In genomic region chr3R:17077968-17078417, dm6 we compare ENCODE assay signal across 1 fruit fly cellular context.
TF ChIP-seq lines count a peak whose summit lies in the region.

No protein-coding gene starts in this region.

TF ChIP-seq in whole organism, embryonic, 481 proteins besides CTCF, POLR2A, EP300 and RAD21 (continued from another document and continues in another):
- TF ChIP-seq CoRest (tag; optimal IDR thresholded peaks at IDR 0.05; lab: Kevin White, UChicago) (no peak), CG33213 (GFP tag; optimal IDR thresholded peaks at IDR 0.05; lab: Kevin White, UChicago) (no peak), inv (GFP tag; IDR thresholded peaks at IDR 0.05; lab: Robert Waterston, UW; ENCODE audit: partially characterized antibody) (no peak), CG1024 (GFP tag; IDR thresholded peaks at IDR 0.05; lab: Robert Waterston, UW) (no peak), unc-4 (GFP tag; IDR thresholded peaks at IDR 0.05; lab: Robert Waterston, UW; ENCODE audit: partially characterized antibody) (peak; percentile 20; the same call in 1 of the 2 replicates), ind (GFP tag; optimal IDR thresholded peaks at IDR 0.05; lab: Kevin White, UChicago) (no peak), CG18011 (GFP tag; optimal IDR thresholded peaks at IDR 0.05; lab: Kevin White, UChicago) (no peak), slp2 (GFP tag; optimal IDR thresholded peaks at IDR 0.05; lab: Kevin White, UChicago) (no peak), CG4730 (GFP tag; IDR thresholded peaks at IDR 0.05; lab: Robert Waterston, UW) (no peak), MBD-R2 (GFP tag; IDR thresholded peaks at IDR 0.05; lab: Robert Waterston, UW) (no peak; the same call in 1 of the 2 replicates), CG14050 (GFP tag; IDR thresholded peaks at IDR 0.05; lab: Robert Waterston, UW) (no peak), ems (GFP tag; optimal IDR thresholded peaks at IDR 0.05; lab: Kevin White, UChicago) (no peak), CG8290 (GFP tag; optimal IDR thresholded peaks at IDR 0.05; lab: Kevin White, UChicago) (no peak), CG8290 (tag; optimal IDR thresholded peaks at IDR 0.05; lab: Kevin White, UChicago) (peak in 1 of 2 experiments; percentile 37), en (GFP tag; optimal IDR thresholded peaks at IDR 0.05; lab: Kevin White, UChicago) (no peak), tna (GFP tag; IDR thresholded peaks at IDR 0.05; lab: Robert Waterston, UW; ENCODE audit: partially characterized antibody) (peak; percentile 36; the same call in 1 of the 2 replicates), dmrt99B (tag; optimal IDR thresholded peaks at IDR 0.05; lab: Kevin White, UChicago) (no peak), Dbx (GFP tag; IDR thresholded peaks at IDR 0.05; lab: Robert Waterston, UW) (peak; percentile 39; the same call in 1 of the 3 replicates), CG10209 (GFP tag; optimal IDR thresholded peaks at IDR 0.05; lab: Kevin White, UChicago) (no peak), Hr3 (GFP tag; optimal IDR thresholded peaks at IDR 0.05; lab: Kevin White, UChicago) (no peak), p53 (GFP tag; optimal IDR thresholded peaks at IDR 0.05; lab: Kevin White, UChicago) (no peak), wdn (GFP tag; IDR thresholded peaks at IDR 0.05; lab: Robert Waterston, UW) (no peak), Neu2 (GFP tag; optimal IDR thresholded peaks at IDR 0.05; lab: Kevin White, UChicago; ENCODE audit: borderline replicate concordance) (no peak), Ptx1 (GFP tag; IDR thresholded peaks at IDR 0.05; lab: Robert Waterston, UW) (no peak), trh (GFP tag; optimal IDR thresholded peaks at IDR 0.05; lab: Kevin White, UChicago) (no peak), Hsf (GFP tag; optimal IDR thresholded peaks at IDR 0.05; lab: Kevin White, UChicago) (no peak), CG8089 (GFP tag; optimal IDR thresholded peaks at IDR 0.05; lab: Kevin White, UChicago) (no peak), CG1233 (GFP tag; optimal IDR thresholded peaks at IDR 0.05; lab: Kevin White, UChicago) (peak; percentile 29), Oaz (GFP tag; IDR thresholded peaks at IDR 0.05; lab: Robert Waterston, UW) (no peak), CG12104 (GFP tag; optimal IDR thresholded peaks at IDR 0.05; lab: Kevin White, UChicago) (no peak), Xrp1 (GFP tag; IDR thresholded peaks at IDR 0.05; lab: Robert Waterston, UW) (no peak), ro (GFP tag; IDR thresholded peaks at IDR 0.05; lab: Robert Waterston, UW) (no peak), CG16863 (GFP tag; optimal IDR thresholded peaks at IDR 0.05; lab: Kevin White, UChicago) (no peak), mirr (GFP tag; optimal IDR thresholded peaks at IDR 0.05; lab: Kevin White, UChicago) (peak; percentile 86), CG9215 (GFP tag; IDR thresholded peaks at IDR 0.05; lab: Robert Waterston, UW) (no peak), CG13894 (tag; optimal IDR thresholded peaks at IDR 0.05; lab: Kevin White, UChicago) (peak; percentile 70), NK7.1 (GFP tag; optimal IDR thresholded peaks at IDR 0.05; lab: Kevin White, UChicago) (no peak), CG17186 (GFP tag; optimal IDR thresholded peaks at IDR 0.05; lab: Kevin White, UChicago) (no peak), CG9727 (GFP tag; optimal IDR thresholded peaks at IDR 0.05; lab: Kevin White, UChicago) (no peak), CG13296 (GFP tag; optimal IDR thresholded peaks at IDR 0.05; lab: Kevin White, UChicago) (no peak), CG6254 (GFP tag; optimal IDR thresholded peaks at IDR 0.05; lab: Kevin White, UChicago) (no peak), CG8478 (optimal IDR thresholded peaks at IDR 0.05; lab: Kevin White, UChicago) (no peak), dan (GFP tag; IDR thresholded peaks at IDR 0.05; lab: Robert Waterston, UW) (no peak), CG12236 (GFP tag; optimal IDR thresholded peaks at IDR 0.05; lab: Kevin White, UChicago) (no peak), run (tag; optimal IDR thresholded peaks at IDR 0.05; lab: Kevin White, UChicago) (no peak), fru (optimal IDR thresholded peaks at IDR 0.05; lab: Kevin White, UChicago) (no peak), nerfin-1 (tag; optimal IDR thresholded peaks at IDR 0.05; lab: Kevin White, UChicago) (no peak), zen (tag; optimal IDR thresholded peaks at IDR 0.05; lab: Kevin White, UChicago) (no peak), CG17385 (GFP tag; optimal IDR thresholded peaks at IDR 0.05; lab: Kevin White, UChicago) (no peak), schlank (tag; optimal IDR thresholded peaks at IDR 0.05; lab: Kevin White, UChicago) (no peak), crc (GFP tag; optimal IDR thresholded peaks at IDR 0.05; lab: Kevin White, UChicago) (no peak), pfk (GFP tag; optimal IDR thresholded peaks at IDR 0.05; lab: Kevin White, UChicago) (no peak), CG12391 (tag; optimal IDR thresholded peaks at IDR 0.05; lab: Kevin White, UChicago) (no peak), esg (GFP tag; conservative IDR thresholded peaks at IDR 0.05; lab: Robert Waterston, UW) (no peak), Dll (GFP tag; IDR thresholded peaks at IDR 0.05; lab: Robert Waterston, UW; ENCODE audit: partially characterized antibody) (no peak), CG2116 (GFP tag; optimal IDR thresholded peaks at IDR 0.05; lab: Kevin White, UChicago) (no peak), Atf-2 (GFP tag; optimal IDR thresholded peaks at IDR 0.05; lab: Kevin White, UChicago) (no peak), ken (GFP tag; IDR thresholded peaks at IDR 0.05; lab: Robert Waterston, UW) (no peak), Ravus (GFP tag; IDR thresholded peaks at IDR 0.05; lab: Robert Waterston, UW) (no peak), BEAF-32 (GFP tag; optimal IDR thresholded peaks at IDR 0.05; lab: Kevin White, UChicago) (no peak), CG8765 (GFP tag; IDR thresholded peaks at IDR 0.05; lab: Robert Waterston, UW) (no peak), CG30403 (GFP tag; optimal IDR thresholded peaks at IDR 0.05; lab: Kevin White, UChicago) (no peak), so (GFP tag; IDR thresholded peaks at IDR 0.05; lab: Robert Waterston, UW) (peak; percentile 12; the same call in 1 of the 3 replicates), CG3281 (GFP tag; optimal IDR thresholded peaks at IDR 0.05; lab: Kevin White, UChicago) (peak; percentile 17), sens (GFP tag; lab: Kevin White, UChicago) (no peak), CG17612 (GFP tag; IDR thresholded peaks at IDR 0.05; lab: Robert Waterston, UW) (no peak), Deaf1 (tag; optimal IDR thresholded peaks at IDR 0.05; lab: Kevin White, UChicago) (no peak), CG8388 (GFP tag; optimal IDR thresholded peaks at IDR 0.05; lab: Kevin White, UChicago) (no peak), maf-S (GFP tag; optimal IDR thresholded peaks at IDR 0.05; lab: Kevin White, UChicago) (no peak), CG6689 (GFP tag; IDR thresholded peaks at IDR 0.05; lab: Robert Waterston, UW) (no peak), GATAe (GFP tag; conservative IDR thresholded peaks at IDR 0.05; lab: Robert Waterston, UW) (peak; percentile 95), Hmr (GFP tag; optimal IDR thresholded peaks at IDR 0.05; lab: Kevin White, UChicago) (peak; percentile 19), Dp (GFP tag; optimal IDR thresholded peaks at IDR 0.05; lab: Kevin White, UChicago) (no peak), CG6854 (GFP tag; optimal IDR thresholded peaks at IDR 0.05; lab: Kevin White, UChicago) (no peak), jumu (GFP tag; optimal IDR thresholded peaks at IDR 0.05; lab: Kevin White, UChicago) (no peak), dmrt11E (tag; optimal IDR thresholded peaks at IDR 0.05; lab: Kevin White, UChicago) (no peak), CG12769 (tag; optimal IDR thresholded peaks at IDR 0.05; lab: Kevin White, UChicago) (peak; percentile 60), HLH54F (GFP tag; optimal IDR thresholded peaks at IDR 0.05; lab: Kevin White, UChicago) (no peak), CG17829 (tag; optimal IDR thresholded peaks at IDR 0.05; lab: Kevin White, UChicago) (peak; percentile 18), Lpt (GFP tag; optimal IDR thresholded peaks at IDR 0.05; lab: Kevin White, UChicago) (no peak), knrl (GFP tag; IDR thresholded peaks at IDR 0.05; lab: Robert Waterston, UW; ENCODE audit: partially characterized antibody) (0 out of 3 replicates have a peak, but pooled peaks have one; percentile 18), Adf1 (GFP tag; IDR thresholded peaks at IDR 0.05; lab: Robert Waterston, UW) (peak; percentile 61; the same call in 1 of the 2 replicates), CG31441 (GFP tag; IDR thresholded peaks at IDR 0.05; lab: Robert Waterston, UW) (no peak), HmgZ (tag; optimal IDR thresholded peaks at IDR 0.05; lab: Kevin White, UChicago) (peak; percentile 62), CG14014 (GFP tag; IDR thresholded peaks at IDR 0.05; lab: Robert Waterston, UW) (no peak; the same call in 1 of the 2 replicates), vfl (GFP tag; optimal IDR thresholded peaks at IDR 0.05; lab: Kevin White, UChicago) (peak; percentile 6), peb (GFP tag; IDR thresholded peaks at IDR 0.05; lab: Robert Waterston, UW) (no peak), h (optimal IDR thresholded peaks at IDR 0.05; lab: Kevin White, UChicago) (no peak), rib (GFP tag; IDR thresholded peaks at IDR 0.05; lab: Robert Waterston, UW) (peak; percentile 71), fd102C (GFP tag; optimal IDR thresholded peaks at IDR 0.05; lab: Kevin White, UChicago) (no peak), slou (GFP tag; optimal IDR thresholded peaks at IDR 0.05; lab: Kevin White, UChicago) (no peak), Nf-YA (GFP tag; IDR thresholded peaks at IDR 0.05; lab: Robert Waterston, UW) (no peak), da (GFP tag; optimal IDR thresholded peaks at IDR 0.05; lab: Kevin White, UChicago) (no peak), psq (GFP tag; optimal IDR thresholded peaks at IDR 0.05; lab: Kevin White, UChicago) (no peak), Aef1 (GFP tag; IDR thresholded peaks at IDR 0.05; lab: Robert Waterston, UW) (no peak), hbn (GFP tag; IDR thresholded peaks at IDR 0.05; lab: Robert Waterston, UW; ENCODE audit: partially characterized antibody) (no peak), Scr (GFP tag; IDR thresholded peaks at IDR 0.05; lab: Robert Waterston, UW; ENCODE audit: partially characterized antibody) (peak; percentile 24; the same call in 1 of the 2 replicates), slbo (GFP tag; IDR thresholded peaks at IDR 0.05; lab: Robert Waterston, UW) (no peak), Abd-B (GFP tag; optimal IDR thresholded peaks at IDR 0.05; lab: Kevin White, UChicago) (no peak), zfh2 (GFP tag; optimal IDR thresholded peaks at IDR 0.05; lab: Kevin White, UChicago) (no peak), CG9797 (GFP tag; optimal IDR thresholded peaks at IDR 0.05; lab: Kevin White, UChicago) (no peak), CG7987 (GFP tag; optimal IDR thresholded peaks at IDR 0.05; lab: Kevin White, UChicago) (peak; percentile 78), E2f2 (GFP tag; IDR thresholded peaks at IDR 0.05; lab: Robert Waterston, UW) (no peak), CG17328 (GFP tag; IDR thresholded peaks at IDR 0.05; lab: Robert Waterston, UW) (no peak), zf30C (GFP tag; optimal IDR thresholded peaks at IDR 0.05; lab: Kevin White, UChicago) (no peak), CG3163 (GFP tag; optimal IDR thresholded peaks at IDR 0.05; lab: Kevin White, UChicago) (peak; percentile 17), Dip2 (GFP tag; IDR thresholded peaks at IDR 0.05; lab: Robert Waterston, UW) (no peak), CG42726 (GFP tag; IDR thresholded peaks at IDR 0.05; lab: Robert Waterston, UW; ENCODE audit: partially characterized antibody) (no peak), nerfin-2 (GFP tag; IDR thresholded peaks at IDR 0.05; lab: Robert Waterston, UW; ENCODE audit: partially characterized antibody) (no peak), Hr39 (optimal IDR thresholded peaks at IDR 0.05; lab: Kevin White, UChicago) (no peak), her (GFP tag; optimal IDR thresholded peaks at IDR 0.05; lab: Kevin White, UChicago) (no peak), CG2678 (tag; optimal IDR thresholded peaks at IDR 0.05; lab: Kevin White, UChicago) (no peak), gem (tag; optimal IDR thresholded peaks at IDR 0.05; lab: Kevin White, UChicago) (no peak), Antp (GFP tag; optimal IDR thresholded peaks at IDR 0.05; lab: Kevin White, UChicago) (no peak), nmo (GFP tag; optimal IDR thresholded peaks at IDR 0.05; lab: Kevin White, UChicago) (no peak), Hey (tag; optimal IDR thresholded peaks at IDR 0.05; lab: Kevin White, UChicago) (no peak), CG2120 (GFP tag; optimal IDR thresholded peaks at IDR 0.05; lab: Kevin White, UChicago) (no peak), HHEX (GFP tag; optimal IDR thresholded peaks at IDR 0.05; lab: Kevin White, UChicago) (no peak), chm (GFP tag; IDR thresholded peaks at IDR 0.05; lab: Robert Waterston, UW) (no peak), Dref (GFP tag; IDR thresholded peaks at IDR 0.05; lab: Robert Waterston, UW) (no peak), CG15479 (GFP tag; optimal IDR thresholded peaks at IDR 0.05; lab: Kevin White, UChicago) (peak; percentile 77), Bteb2 (GFP tag; optimal IDR thresholded peaks at IDR 0.05; lab: Kevin White, UChicago) (no peak), eve (GFP tag; optimal IDR thresholded peaks at IDR 0.05; lab: Kevin White, UChicago) (no peak), Dek (tag; optimal IDR thresholded peaks at IDR 0.05; lab: Kevin White, UChicago) (no peak), CG3838 (GFP tag; optimal IDR thresholded peaks at IDR 0.05; lab: Kevin White, UChicago) (no peak), CG13287 (GFP tag; IDR thresholded peaks at IDR 0.05; lab: Robert Waterston, UW; ENCODE audit: partially characterized antibody) (no peak; the same call in 1 of the 2 replicates), stwl (tag; optimal IDR thresholded peaks at IDR 0.05; lab: Kevin White, UChicago) (no peak), CG15269 (tag; optimal IDR thresholded peaks at IDR 0.05; lab: Kevin White, UChicago) (no peak), CG6683 (GFP tag; optimal IDR thresholded peaks at IDR 0.05; lab: Kevin White, UChicago) (no peak), grau (tag; optimal IDR thresholded peaks at IDR 0.05; lab: Kevin White, UChicago) (no peak), nau (GFP tag; optimal IDR thresholded peaks at IDR 0.05; lab: Kevin White, UChicago) (no peak), ac (GFP tag; optimal IDR thresholded peaks at IDR 0.05; lab: Kevin White, UChicago) (no peak), Doc3 (GFP tag; IDR thresholded peaks at IDR 0.05; lab: Robert Waterston, UW; ENCODE audit: partially characterized antibody) (0 out of 3 replicates have a peak, but pooled peaks have one; percentile 17), B-H2 (GFP tag; optimal IDR thresholded peaks at IDR 0.05; lab: Kevin White, UChicago) (peak; percentile 38), Xbp1 (GFP tag; optimal IDR thresholded peaks at IDR 0.05; lab: Kevin White, UChicago) (no peak), HmgD (GFP tag; optimal IDR thresholded peaks at IDR 0.05; lab: Kevin White, UChicago) (no peak), ase (GFP tag; IDR thresholded peaks at IDR 0.05; lab: Robert Waterston, UW) (no peak)
